Worm (Caenorhabditis elegans): ENCODE results near the gene R166.3.
"Not testable (repeated sequence)": the region's sequence is repeated elsewhere in the genome, so short reads cannot be mapped to it uniquely, and the experiment has no call there.

The R166.3 gene

DNA sequence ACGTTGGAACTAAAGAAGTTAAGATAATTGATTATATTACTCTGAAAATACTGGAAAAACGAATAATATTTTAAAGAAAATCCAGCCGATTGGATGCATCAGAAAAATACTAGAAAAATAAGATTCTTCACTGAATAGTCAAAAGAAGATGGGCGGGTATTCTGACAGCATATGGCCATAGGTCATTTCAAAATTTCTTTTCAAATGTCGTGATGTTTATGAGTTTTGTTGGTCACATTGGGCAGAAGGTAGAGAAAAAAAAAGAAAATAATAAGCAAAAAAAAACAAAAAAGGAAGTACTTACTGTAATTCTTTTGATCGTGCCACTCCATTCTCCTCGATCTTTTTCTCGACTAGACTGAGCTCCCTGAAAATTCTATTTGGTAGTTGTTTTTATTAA lies 15.5 kb downstream of the R166.3 start, which contains the start of gene F59B10.5:
Gene F59B10.5, minus strand, starts transcription at position 101 of the 400 bp plus-strand sequence.
- TF ChIP-seq unc-62 (GFP tag; optimal IDR thresholded peaks at IDR 0.05) = no peak

- no peak for TF ChIP-seq unc-62 (GFP tag; optimal IDR thresholded peaks at IDR 0.05)
Measured at ce11 chrII:10523031-10523430, 16.1 kb downstream of the R166.3 start.

DNA sequence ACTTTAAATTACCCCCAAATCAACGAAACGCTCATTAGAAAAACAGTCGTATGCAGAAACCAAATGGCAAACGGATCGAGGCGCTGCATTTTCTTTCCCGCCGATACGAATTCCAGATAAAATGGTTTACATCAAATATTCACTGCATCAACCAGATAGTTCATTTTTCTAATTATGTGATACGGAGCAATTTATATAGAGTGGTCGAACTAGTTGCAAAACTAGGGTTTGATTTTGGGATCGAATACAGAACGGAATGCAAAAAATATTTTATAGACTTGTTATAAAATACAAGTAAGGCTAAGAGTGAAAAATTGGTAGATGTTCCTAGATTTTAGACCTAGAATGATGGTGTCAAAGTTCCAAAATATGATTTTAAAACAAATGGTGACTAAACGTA lies 19.3 kb downstream of the R166.3 start:
- TF ChIP-seq unc-62 (GFP tag; optimal IDR thresholded peaks at IDR 0.05) = no peak

ce11 chrII:10519017-10519416 lies 20.1 kb downstream of the R166.3 start, which contains the start of gene F59B10.4:
Gene F59B10.4, minus strand, starts transcription at chrII:10519117.
- no peak for TF ChIP-seq unc-62 (GFP tag; optimal IDR thresholded peaks at IDR 0.05)

DNA sequence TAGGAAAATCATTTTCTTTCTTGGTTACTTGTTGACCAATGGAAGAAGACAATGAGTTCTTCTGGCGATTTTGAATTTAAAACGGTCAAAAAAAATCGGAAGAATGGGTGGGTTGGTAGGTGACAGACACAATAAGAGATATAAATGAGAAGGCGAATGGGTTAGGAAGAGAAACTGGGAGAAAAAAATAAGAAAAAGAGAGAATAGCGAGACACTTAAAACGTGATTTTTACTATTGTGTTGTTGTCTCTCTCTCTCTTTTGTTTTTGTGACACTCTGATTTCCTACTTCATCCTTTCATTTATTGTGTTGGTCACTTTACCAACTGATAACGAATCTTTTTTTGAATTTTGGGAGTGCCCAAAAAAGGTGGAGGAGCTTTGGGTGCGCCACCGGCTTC lies 22.8 kb downstream of the R166.3 start:
- no peak for TF ChIP-seq unc-62 (GFP tag; optimal IDR thresholded peaks at IDR 0.05)

ce11 chrII:10515422-10515821 lies 23.7 kb downstream of the R166.3 start:
- no peak for TF ChIP-seq unc-62 (GFP tag; optimal IDR thresholded peaks at IDR 0.05)

- TF ChIP-seq unc-62 (GFP tag; optimal IDR thresholded peaks at IDR 0.05) = no peak
Measured at ce11 chrII:10513377-10513776, 25.8 kb downstream of the R166.3 start.

DNA sequence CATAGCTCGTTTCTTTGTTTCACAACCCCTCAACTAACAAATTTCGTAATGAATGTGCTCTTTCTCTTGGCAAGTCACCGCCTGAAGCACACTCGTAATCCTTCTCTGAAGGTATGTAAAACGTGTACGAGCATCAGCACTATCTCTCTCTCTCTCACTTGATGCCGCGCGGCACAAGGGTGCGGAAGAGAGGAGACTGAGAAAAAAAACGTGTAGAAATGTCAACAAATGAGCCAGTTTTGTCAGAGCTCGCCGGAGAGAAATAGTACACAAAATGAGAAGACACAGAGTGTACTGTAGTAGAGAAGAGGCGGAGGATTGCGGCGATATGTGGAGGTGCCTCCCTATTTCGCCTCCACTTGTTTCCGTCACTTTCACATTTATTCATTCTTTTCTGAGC lies 28.9 kb downstream of the R166.3 start, which contains the start of gene F59B10.3:
Gene F59B10.3, plus strand, starts transcription at position 301 of the 400 bp plus-strand sequence.
- no peak for TF ChIP-seq unc-62 (GFP tag; optimal IDR thresholded peaks at IDR 0.05)

ce11 chrII:10509746-10510145 lies 29.4 kb downstream of the R166.3 start, which contains the start of gene F59B10.2:
Gene F59B10.2, minus strand, starts transcription at chrII:10509846.
- TF ChIP-seq unc-62 (GFP tag; optimal IDR thresholded peaks at IDR 0.05) = no peak

DNA sequence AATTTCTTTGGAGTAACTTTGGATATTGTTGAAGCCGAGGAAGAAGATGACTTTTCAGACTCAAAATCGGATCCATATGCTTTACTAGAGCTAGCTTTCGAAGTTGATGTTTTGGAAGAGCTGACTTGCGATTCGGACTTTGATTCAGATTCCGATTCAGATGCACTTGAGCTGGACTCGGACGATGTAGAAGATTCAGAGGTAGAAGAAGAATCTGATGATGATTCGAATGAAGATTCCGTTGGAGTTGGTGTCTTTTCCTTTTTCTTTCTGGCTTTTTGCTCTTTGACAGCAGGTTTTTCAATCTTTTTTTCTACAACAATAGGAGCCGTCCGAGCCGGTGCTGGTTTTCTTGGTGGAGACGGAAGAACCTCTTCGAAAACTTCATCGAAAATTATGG lies 31.2 kb downstream of the R166.3 start:
- no peak for TF ChIP-seq unc-62 (GFP tag; optimal IDR thresholded peaks at IDR 0.05)

- TF ChIP-seq unc-62 (GFP tag; optimal IDR thresholded peaks at IDR 0.05) = no peak
Measured at ce11 chrII:10505949-10506348, 33.2 kb downstream of the R166.3 start.

DNA sequence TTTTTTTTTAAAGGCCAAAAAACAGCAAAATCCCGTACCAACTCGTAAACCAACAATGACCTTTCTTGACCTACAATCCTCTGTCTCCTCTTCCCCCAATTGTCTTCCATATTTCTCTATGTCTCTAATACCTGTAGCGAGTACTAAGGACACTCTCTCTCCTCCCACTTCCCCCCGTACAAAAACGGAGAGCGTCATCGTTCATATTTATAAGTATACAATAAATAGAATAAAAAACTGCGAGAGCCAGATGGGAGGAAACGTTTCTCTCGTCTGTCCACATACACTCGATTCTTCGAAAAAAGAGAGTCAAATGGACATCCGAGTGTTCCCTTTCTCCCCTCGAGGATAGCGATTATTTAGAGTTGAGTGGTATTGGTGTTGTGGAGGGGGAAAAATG lies 34.4 kb downstream of the R166.3 start:
- TF ChIP-seq unc-62 (GFP tag; optimal IDR thresholded peaks at IDR 0.05) = no peak

- TF ChIP-seq unc-62 (GFP tag; optimal IDR thresholded peaks at IDR 0.05) = no peak
Measured at ce11 chrII:10502491-10503063, 36.6 kb downstream of the R166.3 start, which contains the start of gene myrf-1. Gene myrf-1, minus strand, starts transcription at chrII:10502541.

ce11 chrII:10501578-10501977 lies 37.6 kb downstream of the R166.3 start:
- no peak for TF ChIP-seq unc-62 (GFP tag; optimal IDR thresholded peaks at IDR 0.05)

DNA sequence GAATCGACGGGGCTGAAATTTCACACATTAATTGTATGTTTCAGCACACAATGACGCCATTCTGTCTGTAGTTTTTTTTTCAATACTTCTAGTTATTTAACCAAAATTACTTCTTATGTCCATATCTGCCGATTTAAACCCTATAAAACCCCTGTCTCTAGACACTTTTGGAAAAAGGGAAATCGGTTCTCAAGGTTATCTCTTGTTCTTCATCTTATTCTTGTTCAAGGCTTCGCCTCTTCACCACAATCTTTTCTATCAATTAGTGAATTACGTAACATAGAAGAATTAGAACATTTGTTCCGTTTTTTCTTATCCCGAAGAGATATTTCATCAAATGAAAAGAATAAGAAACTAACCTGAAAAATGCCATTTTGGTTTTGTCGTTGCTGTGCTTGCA lies 38.5 kb downstream of the R166.3 start:
- no peak for TF ChIP-seq unc-62 (GFP tag; optimal IDR thresholded peaks at IDR 0.05)

ce11 chrII:10495912-10496311 lies 43.2 kb downstream of the R166.3 start, which contains the start of gene ZK666.12:
Gene ZK666.12, plus strand, starts transcription at chrII:10496212.
- TF ChIP-seq unc-62 (GFP tag; optimal IDR thresholded peaks at IDR 0.05) = no peak

DNA sequence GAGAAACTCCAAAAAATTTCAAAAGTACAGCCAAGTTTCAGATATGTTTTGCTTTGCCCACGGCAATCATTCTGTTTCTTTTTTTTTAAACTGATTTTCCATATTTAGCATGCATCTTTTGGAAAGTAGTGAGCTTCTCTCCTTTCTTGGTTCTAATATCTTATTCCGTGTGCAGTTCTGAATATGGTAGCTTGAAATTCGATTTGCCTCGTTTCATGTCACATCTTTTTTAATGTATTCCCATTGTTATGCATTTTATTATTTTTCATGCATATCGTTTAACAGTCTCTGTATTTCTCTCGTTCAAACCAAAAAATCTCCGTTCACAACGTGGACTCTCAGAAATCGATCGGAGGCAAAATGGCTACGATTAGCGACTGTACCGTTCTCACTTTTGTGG lies 44.7 kb downstream of the R166.3 start, which contains the start of gene ZK666.14:
Gene ZK666.14, plus strand, starts transcription at position 301 of the 400 bp plus-strand sequence.
- no peak for TF ChIP-seq unc-62 (GFP tag; optimal IDR thresholded peaks at IDR 0.05)

DNA sequence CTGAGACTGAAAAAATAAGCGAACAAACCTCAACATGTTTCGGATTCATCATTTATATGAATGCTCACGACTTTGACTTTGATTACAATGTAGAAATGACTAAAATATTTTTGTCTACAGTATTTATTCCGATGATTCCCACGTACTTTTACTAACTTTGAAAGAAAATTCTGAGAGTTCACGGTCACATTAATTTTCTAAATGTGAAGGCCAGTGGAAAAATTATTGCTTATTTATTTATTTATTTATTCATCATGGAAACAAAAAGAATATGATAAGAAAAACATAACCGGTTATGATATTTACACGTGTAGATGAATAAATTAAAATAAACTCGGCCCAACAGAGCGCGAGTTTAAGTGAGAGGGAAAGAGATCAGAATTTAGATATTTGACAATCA lies 46.1 kb downstream of the R166.3 start, which contains the start of gene ZK666.8:
Gene ZK666.8, minus strand, starts transcription at position 101 of the 400 bp plus-strand sequence.
- not testable (repeated sequence) for TF ChIP-seq unc-62 (GFP tag; optimal IDR thresholded peaks at IDR 0.05)
